Fruit fly (Drosophila melanogaster): ENCODE results near the gene GstZ2.

Gene GstZ2

dm6 chr3R:9450672-9451071 is 9.8 kb downstream of the GstZ2 start:
- TF ChIP-seq zen2 (GFP tag; IDR thresholded peaks at IDR 0.05; ENCODE audit: partially characterized antibody): 0 out of 3 replicates have a peak, but pooled peaks have one; percentile 22
- TF ChIP-seq cg (GFP tag; optimal IDR thresholded peaks at IDR 0.05): peak; percentile 72
- TF ChIP-seq CG13894 (tag; optimal IDR thresholded peaks at IDR 0.05): peak; percentile 26
- TF ChIP-seq CG34224 (GFP tag; IDR thresholded peaks at IDR 0.05; ENCODE audit: partially characterized antibody): no peak
- TF ChIP-seq BtbVII (GFP tag; optimal IDR thresholded peaks at IDR 0.05): no peak
- 0 out of 2 replicates have a peak, but pooled peaks have one; percentile 11 for TF ChIP-seq Atf6 (GFP tag; IDR thresholded peaks at IDR 0.05)
- peak; percentile 97 for TF ChIP-seq CG8281 (tag; optimal IDR thresholded peaks at IDR 0.05)
- peak; percentile 37; the same call in 1 of the 3 replicates for TF ChIP-seq ci (GFP tag; IDR thresholded peaks at IDR 0.05)
- TF ChIP-seq lab (GFP tag; optimal IDR thresholded peaks at IDR 0.05): peak; percentile 13
- TF ChIP-seq luna (GFP tag; optimal IDR thresholded peaks at IDR 0.05): peak; percentile 7
- TF ChIP-seq eve (GFP tag; optimal IDR thresholded peaks at IDR 0.05): peak in 1 of 2 experiments; percentile 49
- peak; percentile 12; the same call in 1 of the 2 replicates for TF ChIP-seq sob (GFP tag; IDR thresholded peaks at IDR 0.05)
- no peak for TF ChIP-seq Ada2b (GFP tag; IDR thresholded peaks at IDR 0.05)
- peak in 1 of 2 experiments; percentile 13 for TF ChIP-seq Pdp1 (GFP tag; optimal IDR thresholded peaks at IDR 0.05)
- no peak for TF ChIP-seq p53 (GFP tag; optimal IDR thresholded peaks at IDR 0.05)
- TF ChIP-seq CG4404 (GFP tag; IDR thresholded peaks at IDR 0.05): no peak

- TF ChIP-seq CG2678 (tag; optimal IDR thresholded peaks at IDR 0.05) (peak; percentile 47), CG18619 (GFP tag; optimal IDR thresholded peaks at IDR 0.05) (no peak), GATAe (GFP tag; conservative IDR thresholded peaks at IDR 0.05) (no peak), CG12299 (tag; optimal IDR thresholded peaks at IDR 0.05) (peak; percentile 5), dmrt99B (tag; optimal IDR thresholded peaks at IDR 0.05) (peak; percentile 14), CG13296 (GFP tag; optimal IDR thresholded peaks at IDR 0.05) (peak; percentile 56), Mes4 (GFP tag; optimal IDR thresholded peaks at IDR 0.05) (no peak), CG1529 (GFP tag; optimal IDR thresholded peaks at IDR 0.05) (no peak), Fer1 (GFP tag; optimal IDR thresholded peaks at IDR 0.05) (peak; percentile 54), CG8281 (tag; optimal IDR thresholded peaks at IDR 0.05) (no peak), jigr1 (GFP tag; IDR thresholded peaks at IDR 0.05) (no peak), CG8290 (GFP tag; optimal IDR thresholded peaks at IDR 0.05) (no peak), CG8290 (tag; optimal IDR thresholded peaks at IDR 0.05) (peak in 1 of 2 experiments; percentile 10), Doc3 (GFP tag; IDR thresholded peaks at IDR 0.05; ENCODE audit: partially characterized antibody) (no peak), CG18262 (tag; optimal IDR thresholded peaks at IDR 0.05) (no peak), B-H2 (GFP tag; optimal IDR thresholded peaks at IDR 0.05) (no peak), Med (GFP tag) (peak; percentile 58), Opbp (GFP tag; IDR thresholded peaks at IDR 0.05; ENCODE audit: partially characterized antibody) (no peak), CG3065 (GFP tag; optimal IDR thresholded peaks at IDR 0.05) (no peak), exex (tag; optimal IDR thresholded peaks at IDR 0.05) (no peak), tna (GFP tag; IDR thresholded peaks at IDR 0.05; ENCODE audit: partially characterized antibody) (no peak), CkIIα-i1 (GFP tag; IDR thresholded peaks at IDR 0.05) (no peak), mam (GFP tag; optimal IDR thresholded peaks at IDR 0.05) (no peak), CG10462 (GFP tag; optimal IDR thresholded peaks at IDR 0.05) (no peak), CG12071 (GFP tag; optimal IDR thresholded peaks at IDR 0.05) (peak; percentile 53), chn (GFP tag; optimal IDR thresholded peaks at IDR 0.05) (no peak), pfk (GFP tag; optimal IDR thresholded peaks at IDR 0.05) (peak; percentile 4), hkb (optimal IDR thresholded peaks at IDR 0.05) (no peak), hkb (GFP tag; IDR thresholded peaks at IDR 0.05) (peak; percentile 32; the same call in 1 of the 2 replicates), Poxn (GFP tag; IDR thresholded peaks at IDR 0.05) (no peak), CG17359 (tag; optimal IDR thresholded peaks at IDR 0.05) (peak; percentile 36), CG4328 (GFP tag; optimal IDR thresholded peaks at IDR 0.05) (peak; percentile 11), ewg (GFP tag; optimal IDR thresholded peaks at IDR 0.05) (no peak), CG4707 (GFP tag; optimal IDR thresholded peaks at IDR 0.05) (no peak), CG6791 (GFP tag; IDR thresholded peaks at IDR 0.05; ENCODE audit: partially characterized antibody) (no peak), BtbVII (GFP tag; optimal IDR thresholded peaks at IDR 0.05) (peak; percentile 41)
Observed at dm6 chr3R:9448320-9448719, 12.1 kb downstream of the GstZ2 start.
